Worm (Caenorhabditis elegans): ENCODE results near the gene nlp-67.
A peak's percentile ranks its signal among the peaks of the same experiment; 100 is the strongest.

DNA sequence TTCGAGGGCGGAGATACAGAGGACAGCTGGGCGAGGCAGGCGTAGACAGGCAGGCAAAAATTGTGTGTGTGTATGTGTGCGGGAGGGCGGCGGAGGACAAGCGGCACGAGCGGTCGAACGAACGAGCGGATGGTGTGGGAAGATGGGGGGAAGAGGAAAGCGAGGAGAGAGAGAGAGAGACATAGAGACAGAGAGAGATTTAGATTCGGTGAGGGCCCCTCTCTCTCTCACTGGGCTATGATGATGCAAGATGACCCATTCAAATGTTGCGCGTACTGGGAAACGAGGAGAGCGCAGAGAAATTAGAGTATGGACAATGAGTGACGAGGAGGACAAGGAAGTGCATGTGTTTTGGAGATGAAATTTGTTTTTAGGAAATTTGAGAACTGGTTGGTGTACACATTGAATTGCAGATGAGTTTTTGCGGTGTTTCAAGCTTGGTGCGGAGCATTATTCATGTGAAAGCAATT lies 36.4 kb upstream of the nlp-67 start:
- no peak for TF ChIP-seq skn-1 (tag; optimal IDR thresholded peaks at IDR 0.05)
- peak; percentile 54 for TF ChIP-seq nhr-28 (tag; optimal IDR thresholded peaks at IDR 0.05)
- no peak for TF ChIP-seq Y48G9A.11 (GFP tag; IDR thresholded peaks at IDR 0.05)
- peak; percentile 86 for TF ChIP-seq mep-1 (tag; optimal IDR thresholded peaks at IDR 0.05)
- TF ChIP-seq egl-27 (tag; optimal IDR thresholded peaks at IDR 0.05), result no peak
- TF ChIP-seq sdz-12 (GFP tag; optimal IDR thresholded peaks at IDR 0.05), result no peak
- TF ChIP-seq nhr-237 (tag; optimal IDR thresholded peaks at IDR 0.05), result no peak
- TF ChIP-seq ama-1 (optimal IDR thresholded peaks at IDR 0.05), result no peak
- TF ChIP-seq aha-1 (tag), result peak; percentile 90
- peak; percentile 61 for TF ChIP-seq ztf-7 (tag; optimal IDR thresholded peaks at IDR 0.05)

Data from whole organism, L4 larva.